Worm (Caenorhabditis elegans): ENCODE data around the gene alh-13.

- TF ChIP-seq mep-1 (tag; optimal IDR thresholded peaks at IDR 0.05) (no peak), tra-1 (GFP tag; IDR thresholded peaks at IDR 0.05) (0 out of 2 replicates have a peak, but pooled peaks have one; percentile 49)
Observed at ce11 chrX:12761295-12761775, 20.9 kb upstream of the alh-13 start.
